Fruit fly (Drosophila melanogaster) whole organism, pupa: Measurements from ENCODE around the gene CG7530.

Experiments
- CG10348 ChIP-seq: fragments of 200-800 bp; sonication (Bioruptor generic); IDR thresholded peaks from 2 replicates; pipeline ENCODE4 v1.3.6; 2022; ENCODE audit warnings: missing biosample characterization, missing genetic modification characterization
- CG12605 ChIP-seq: fragments of 200-800 bp; sonication (Bioruptor generic); IDR thresholded peaks from 2 replicates; pipeline ENCODE4 v1.3.6; 2022; ENCODE audit warnings: missing biosample characterization, missing genetic modification characterization
- CG13204 ChIP-seq: fragments of 200-800 bp; sonication (Bioruptor generic); optimal IDR thresholded peaks from 2 replicates; lab custom pipeline; 2018; ENCODE audit warnings: missing biosample characterization, mild to moderate bottlenecking, missing genetic modification characterization, moderate library complexity
- CG14655 ChIP-seq: fragments of 200-800 bp; sonication (Bioruptor generic); optimal IDR thresholded peaks from 3 replicates; lab custom pipeline; 2017; ENCODE audit warnings: mild to moderate bottlenecking, missing biosample characterization, missing genetic modification reagents, missing genetic modification characterization
- CG15710 ChIP-seq: fragments of 200-800 bp; sonication (Bioruptor generic); optimal IDR thresholded peaks from 2 replicates; lab custom pipeline; 2018; ENCODE audit warnings: missing biosample characterization, mild to moderate bottlenecking, missing genetic modification characterization, moderate library complexity
- CG17806 ChIP-seq: fragments of 200-800 bp; sonication (Bioruptor generic); optimal IDR thresholded peaks from 2 replicates; lab custom pipeline; 2018; ENCODE audit warnings: missing biosample characterization, mild to moderate bottlenecking, missing genetic modification characterization, moderate library complexity
- CG32121 ChIP-seq: fragments of 200-800 bp; sonication (Bioruptor generic); IDR thresholded peaks from 2 replicates; pipeline ENCODE4 v1.3.6; 2022; ENCODE audit warnings: missing biosample characterization, missing genetic modification characterization
- CG34367 ChIP-seq: fragments of 200-800 bp; sonication (Bioruptor generic); optimal IDR thresholded peaks from 2 replicates; lab custom pipeline; 2018; ENCODE audit warnings: missing biosample characterization, mild to moderate bottlenecking, missing genetic modification characterization
- CG4496 ChIP-seq: fragments of 200-800 bp; sonication (Bioruptor generic); IDR thresholded peaks from 3 replicates; pipeline ENCODE4 v1.3.6; 2022; ENCODE audit warnings: missing biosample characterization, missing genetic modification characterization
- CG8159 ChIP-seq: fragments of 200-800 bp; sonication (Bioruptor generic); optimal IDR thresholded peaks from 3 replicates; lab custom pipeline; 2018; ENCODE audit warnings: missing biosample characterization, mild to moderate bottlenecking, missing genetic modification characterization, moderate library complexity
- CG8301 ChIP-seq: fragments of 200-800 bp; sonication (Bioruptor generic); optimal IDR thresholded peaks from 2 replicates; lab custom pipeline; 2018; ENCODE audit warnings: missing biosample characterization, mild to moderate bottlenecking, missing genetic modification characterization
- CG9948 ChIP-seq: fragments of 200-800 bp; sonication (Bioruptor generic); optimal IDR thresholded peaks from 2 replicates; lab custom pipeline; 2018; ENCODE audit warnings: missing biosample characterization, mild to moderate bottlenecking, missing genetic modification characterization, moderate library complexity
- D1 ChIP-seq: fragments of 200-800 bp; sonication (Bioruptor generic); optimal IDR thresholded peaks from 2 replicates; lab custom pipeline; 2018; ENCODE audit warnings: missing biosample characterization, mild to moderate bottlenecking, missing genetic modification characterization, moderate library complexity
- EcR ChIP-seq: fragments of 200-800 bp; sonication (Bioruptor generic); optimal IDR thresholded peaks from 3 replicates; lab custom pipeline; 2019; ENCODE audit warnings: missing biosample characterization, missing genetic modification characterization, mild to moderate bottlenecking, moderate library complexity, missing genetic modification reagents
- Ets98B ChIP-seq: fragments of 200-800 bp; sonication (Bioruptor generic); IDR thresholded peaks from 2 replicates; pipeline ENCODE4 v1.3.6; 2022; ENCODE audit warnings: missing biosample characterization, missing genetic modification characterization
- Pif1A ChIP-seq: fragments of 200-800 bp; sonication (Bioruptor generic); optimal IDR thresholded peaks from 3 replicates; lab custom pipeline; 2016; ENCODE audit warnings: missing biosample characterization, missing genetic modification characterization
- Pif1B ChIP-seq: fragments of 200-800 bp; sonication (Bioruptor generic); optimal IDR thresholded peaks from 3 replicates; lab custom pipeline; 2016; ENCODE audit warnings: missing biosample characterization, missing genetic modification characterization
- Snoo ChIP-seq: fragments of 200-800 bp; sonication (Bioruptor generic); optimal IDR thresholded peaks from 3 replicates; lab custom pipeline; 2017; ENCODE audit warnings: missing biosample characterization, mild to moderate bottlenecking, missing genetic modification characterization, inconsistent platforms
- fd96Ca ChIP-seq: fragments of 200-800 bp; sonication (Bioruptor generic); IDR thresholded peaks from 3 replicates; pipeline ENCODE4 v1.3.6; 2022; ENCODE audit warnings: missing biosample characterization, missing genetic modification characterization
- gl ChIP-seq: fragments of 200-800 bp; sonication (Bioruptor generic); optimal IDR thresholded peaks from 2 replicates; lab custom pipeline; 2018; ENCODE audit warnings: missing biosample characterization, mild to moderate bottlenecking, missing genetic modification characterization
- rn ChIP-seq: fragments of 200-800 bp; sonication (Bioruptor generic); IDR thresholded peaks from 2 replicates; pipeline ENCODE4 v1.3.6; 2022; ENCODE audit warnings: missing biosample characterization, missing genetic modification characterization

Gene CG7530

DNA sequence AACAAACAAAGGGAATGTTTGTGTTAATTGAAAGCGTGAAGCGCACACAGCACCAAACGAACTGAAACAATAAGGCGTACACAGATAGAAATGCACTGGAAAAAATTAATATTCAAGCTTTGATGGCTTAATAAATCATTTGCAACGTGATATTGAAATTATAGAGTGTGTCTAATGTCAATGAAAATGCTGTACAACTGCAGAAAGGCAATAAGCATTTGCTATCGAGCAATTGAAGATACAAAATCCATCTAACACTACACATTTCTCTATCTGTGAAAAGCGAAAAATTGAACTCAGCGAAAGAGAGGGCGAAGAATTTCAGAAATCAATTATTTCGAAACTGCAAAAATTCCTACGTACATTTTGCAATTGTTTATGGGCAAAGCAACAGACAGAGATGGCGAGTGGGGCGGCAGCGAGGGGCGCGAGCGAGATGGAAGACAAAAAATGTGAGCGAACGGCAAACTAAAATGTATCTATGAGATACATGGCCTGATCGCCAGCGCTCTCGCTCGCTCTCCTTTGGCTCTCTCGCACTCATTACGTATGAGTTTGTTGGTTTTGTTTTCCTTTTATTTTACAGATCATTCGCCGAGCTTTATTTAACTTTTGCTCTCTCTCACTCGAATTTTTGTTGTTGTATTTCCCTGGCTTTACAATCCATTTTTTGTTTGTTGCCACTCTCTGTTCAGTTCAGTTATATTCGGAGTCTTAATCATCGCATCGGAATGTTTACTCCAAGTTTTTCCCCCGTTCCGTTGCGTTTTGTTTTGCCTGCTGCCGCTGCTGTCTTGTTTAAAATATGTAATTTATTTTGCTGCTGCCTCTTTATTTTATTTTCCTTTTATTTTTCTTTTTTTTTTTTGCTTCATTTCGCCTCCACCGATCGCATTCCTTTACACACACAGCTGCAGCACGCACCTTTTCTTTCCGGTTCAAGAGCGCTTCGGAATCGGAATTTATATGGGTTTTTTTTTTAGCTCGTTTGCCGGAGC is 9.1 kb downstream of the CG7530 start:
- TF ChIP-seq CG32121 (GFP tag; lab: Robert Waterston, UW) (peak; percentile 73), CG8301 (tag; lab: Kevin White, UChicago) (peak; percentile 70), CG4496 (GFP tag; lab: Robert Waterston, UW) (peak; percentile 80), Snoo (tag; lab: Kevin White, UChicago) (peak; percentile 36), CG14655 (GFP tag; lab: Kevin White, UChicago) (peak; percentile 70), fd96Ca (peak; percentile 77; the same call in 2 of the 3 replicates), CG9948 (tag; lab: Kevin White, UChicago) (peak; percentile 64), Pif1B (GFP tag; lab: Kevin White, UChicago) (peak; percentile 59), D1 (tag; lab: Kevin White, UChicago) (no peak), CG8159 (tag; lab: Kevin White, UChicago) (peak; percentile 58), EcR (GFP tag; lab: Kevin White, UChicago) (peak; percentile 66), CG13204 (GFP tag; lab: Kevin White, UChicago) (no peak), CG12605 (no peak; the same call in 1 of the 2 replicates), CG34367 (peak; percentile 14), Ets98B (GFP tag; lab: Robert Waterston, UW) (peak; percentile 43), CG17806 (tag; lab: Kevin White, UChicago) (peak; percentile 65), rn (peak; percentile 20; the same call in 1 of the 2 replicates), CG15710 (peak; percentile 19), CG10348 (GFP tag; lab: Robert Waterston, UW) (no peak), gl (tag; lab: Kevin White, UChicago) (no peak), Pif1A (GFP tag; lab: Kevin White, UChicago) (peak; percentile 58)

DNA sequence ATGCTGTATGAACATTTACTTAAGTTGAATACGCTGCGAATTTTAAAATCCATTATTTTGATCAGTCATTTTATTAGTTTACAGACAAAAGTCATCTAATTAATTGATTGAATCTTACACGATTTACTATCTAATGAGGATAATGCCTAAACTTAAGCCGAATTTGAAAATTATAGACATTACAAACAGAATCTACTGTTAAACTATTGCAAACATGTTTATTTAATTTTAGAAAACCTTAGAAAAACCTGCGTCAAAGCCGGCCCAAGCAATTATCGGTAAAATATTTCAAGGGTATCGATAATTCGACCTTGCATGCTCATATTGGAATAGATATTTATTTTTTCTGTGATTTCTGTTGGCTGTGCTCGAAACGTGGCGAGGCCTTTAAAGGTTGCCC is 10.4 kb downstream of the CG7530 start:
- TF ChIP-seq D1 (tag; lab: Kevin White, UChicago) (no peak), Pif1A (GFP tag; lab: Kevin White, UChicago) (no peak), fd96Ca (no peak; the same call in 2 of the 3 replicates), Ets98B (GFP tag; lab: Robert Waterston, UW) (no peak), CG15710 (no peak), CG17806 (tag; lab: Kevin White, UChicago) (no peak), CG8159 (tag; lab: Kevin White, UChicago) (no peak), gl (tag; lab: Kevin White, UChicago) (no peak), CG12605 (no peak), rn (no peak), CG9948 (tag; lab: Kevin White, UChicago) (no peak), CG4496 (GFP tag; lab: Robert Waterston, UW) (no peak), CG8301 (tag; lab: Kevin White, UChicago) (no peak), CG34367 (no peak), CG32121 (GFP tag; lab: Robert Waterston, UW) (no peak), CG13204 (GFP tag; lab: Kevin White, UChicago) (no peak), CG10348 (GFP tag; lab: Robert Waterston, UW) (no peak), Pif1B (GFP tag; lab: Kevin White, UChicago) (no peak), Snoo (tag; lab: Kevin White, UChicago) (no peak)

DNA sequence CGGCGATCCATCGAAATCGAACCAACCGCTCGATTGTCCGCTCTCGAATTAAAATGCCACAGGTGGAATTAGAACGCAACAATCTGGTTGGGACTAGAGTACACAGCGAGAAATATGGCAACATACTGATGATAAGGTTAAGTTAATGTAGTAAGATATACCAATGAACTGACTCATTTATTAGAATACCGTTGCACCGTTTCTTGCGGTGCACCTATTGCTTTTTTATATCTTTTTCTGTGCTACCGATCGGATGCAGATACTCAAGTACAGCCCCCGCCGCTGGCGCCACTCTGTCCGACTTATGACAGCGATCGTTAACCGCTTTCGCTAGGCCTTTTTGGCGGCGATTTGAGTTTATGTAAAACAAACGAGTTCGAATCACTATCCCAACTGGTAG is 11.2 kb downstream of the CG7530 start:
- no peak for TF ChIP-seq CG13204 (GFP tag; lab: Kevin White, UChicago)
- peak; percentile 62 for TF ChIP-seq CG10348 (GFP tag; lab: Robert Waterston, UW)
- no peak for TF ChIP-seq Pif1A (GFP tag; lab: Kevin White, UChicago)
- TF ChIP-seq CG9948 (tag; lab: Kevin White, UChicago), result peak; percentile 19
- TF ChIP-seq gl (tag; lab: Kevin White, UChicago), result no peak
- TF ChIP-seq Pif1B (GFP tag; lab: Kevin White, UChicago), result no peak
- no peak for TF ChIP-seq CG17806 (tag; lab: Kevin White, UChicago)
- no peak for TF ChIP-seq EcR (GFP tag; lab: Kevin White, UChicago)
- TF ChIP-seq CG15710, result no peak
- TF ChIP-seq fd96Ca, result peak; percentile 85
- peak; percentile 74 for TF ChIP-seq Ets98B (GFP tag; lab: Robert Waterston, UW)
- peak; percentile 59 for TF ChIP-seq CG8301 (tag; lab: Kevin White, UChicago)
- TF ChIP-seq CG14655 (GFP tag; lab: Kevin White, UChicago), result peak; percentile 77
- TF ChIP-seq Snoo (tag; lab: Kevin White, UChicago), result no peak
- no peak for TF ChIP-seq CG8159 (tag; lab: Kevin White, UChicago)
- peak; percentile 24; the same call in 1 of the 2 replicates for TF ChIP-seq CG12605
- TF ChIP-seq rn, result peak; percentile 31; the same call in 1 of the 2 replicates
- TF ChIP-seq CG32121 (GFP tag; lab: Robert Waterston, UW), result peak; percentile 82
- no peak for TF ChIP-seq CG34367
- TF ChIP-seq CG4496 (GFP tag; lab: Robert Waterston, UW), result peak; percentile 78
- no peak for TF ChIP-seq D1 (tag; lab: Kevin White, UChicago)

DNA sequence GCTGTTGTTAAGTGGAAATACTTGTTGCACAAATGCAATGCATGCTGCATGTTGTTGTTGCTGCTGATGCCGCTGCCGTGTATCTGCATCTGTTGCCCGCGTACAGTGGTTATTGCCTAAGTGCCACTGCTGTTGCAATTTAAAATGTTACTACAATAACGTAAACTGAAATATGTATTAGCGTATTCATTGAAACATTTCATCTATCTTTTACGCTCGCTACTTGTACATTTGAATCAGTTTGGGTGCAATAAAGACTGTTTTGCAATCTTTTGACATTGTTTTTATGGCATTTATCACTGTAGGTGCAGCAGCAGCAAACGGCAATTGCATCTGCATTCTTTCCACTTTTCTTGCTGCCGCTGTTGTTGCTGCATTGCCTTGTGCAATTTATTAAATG is 11.9 kb downstream of the CG7530 start:
- TF ChIP-seq CG13204 (GFP tag; lab: Kevin White, UChicago) (peak; percentile 62), CG8159 (tag; lab: Kevin White, UChicago) (peak; percentile 80), CG8301 (tag; lab: Kevin White, UChicago) (peak; percentile 92), CG14655 (GFP tag; lab: Kevin White, UChicago) (peak; percentile 91), D1 (tag; lab: Kevin White, UChicago) (peak; percentile 14), rn (peak; percentile 63), EcR (GFP tag; lab: Kevin White, UChicago) (no peak), CG9948 (tag; lab: Kevin White, UChicago) (peak; percentile 80), CG32121 (GFP tag; lab: Robert Waterston, UW) (peak; percentile 88), CG12605 (peak; percentile 79), fd96Ca (peak; percentile 91), CG15710 (peak; percentile 72), gl (tag; lab: Kevin White, UChicago) (peak; percentile 55), Pif1A (GFP tag; lab: Kevin White, UChicago) (peak; percentile 85), Ets98B (GFP tag; lab: Robert Waterston, UW) (peak; percentile 91), CG4496 (GFP tag; lab: Robert Waterston, UW) (peak; percentile 92), CG34367 (peak; percentile 71), CG10348 (GFP tag; lab: Robert Waterston, UW) (peak; percentile 41), CG17806 (tag; lab: Kevin White, UChicago) (peak; percentile 80), Pif1B (GFP tag; lab: Kevin White, UChicago) (peak; percentile 78), Snoo (tag; lab: Kevin White, UChicago) (no peak)
